Worm (Caenorhabditis elegans) whole organism, dauer: ENCODE measurements around the gene Y43D4A.5.
"Not testable (repeated sequence)": the region's sequence is repeated elsewhere in the genome, so short reads cannot be mapped to it uniquely, and the experiment has no call there.

Experiments used
- unc-62 ChIP-seq: sonication (generic microtip); optimal IDR thresholded peaks from 2 replicates; lab custom pipeline; 2017; ENCODE audit warnings: missing biosample characterization, missing genetic modification reagents, missing genetic modification characterization

Y43D4A.5 gene

DNA sequence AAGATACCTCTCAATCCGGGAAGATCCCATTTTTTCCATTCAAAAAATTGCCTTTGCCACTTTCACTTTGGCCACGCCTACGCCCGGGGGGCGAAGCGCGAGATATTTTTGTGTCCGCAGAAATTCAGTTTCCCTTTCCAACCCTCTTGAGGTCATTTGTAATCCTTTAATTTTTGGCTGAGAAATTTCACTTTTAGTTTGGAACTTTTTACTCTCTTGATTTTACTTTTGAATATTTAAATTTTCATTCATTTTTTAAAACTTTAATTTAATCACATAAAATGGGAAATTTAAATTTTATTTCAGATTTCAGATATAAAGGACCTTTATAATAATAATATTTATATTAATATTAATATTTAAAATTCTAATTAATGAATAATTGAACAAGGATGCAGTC, at the start of gene Y43D4A.5:
TSS of gene Y43D4A.5 (plus strand) at position 301 of the 400 bp plus-strand sequence.
- no peak for TF ChIP-seq unc-62 (GFP tag; lab: Kevin White, UChicago)

- no peak for TF ChIP-seq unc-62 (GFP tag; lab: Kevin White, UChicago)
Measured at ce11 chrIV:16735957-16736356, 39.6 kb upstream of the Y43D4A.5 start, which contains the start of gene Y51H4A.25. Gene Y51H4A.25 (plus strand): TSS chrIV:16736329.

DNA sequence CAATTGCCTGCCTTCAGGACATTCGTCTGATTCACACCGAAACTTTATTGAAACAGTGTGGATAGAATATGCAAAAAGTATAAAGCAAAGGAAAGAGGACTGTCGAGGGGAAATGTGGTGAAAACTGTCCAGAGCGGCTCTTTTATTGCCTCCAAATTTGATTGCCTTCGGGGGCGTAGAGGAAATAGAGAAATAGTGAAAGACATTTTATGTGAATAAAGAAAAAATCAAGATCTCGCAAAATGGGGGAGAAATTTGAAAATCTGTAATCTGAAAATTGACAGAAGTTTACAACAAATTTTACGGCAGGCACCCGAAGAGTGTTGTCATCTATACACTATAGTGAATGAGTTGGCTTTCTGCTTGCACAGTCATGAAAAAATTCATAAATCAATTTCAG, 34.8 kb upstream of the Y43D4A.5 start, which contains the start of gene Y51H4A.24:
TSS of gene Y51H4A.24 (minus strand) at position 101 of the 400 bp plus-strand sequence.
- TF ChIP-seq unc-62 (GFP tag; lab: Kevin White, UChicago) = no peak

ce11 chrIV:16743530-16743929, 32.0 kb upstream of the Y43D4A.5 start, which contains the start of gene Y43D4A.1:
Gene Y43D4A.1 (plus strand): TSS chrIV:16743830.
- TF ChIP-seq unc-62 (GFP tag; lab: Kevin White, UChicago) = no peak

- TF ChIP-seq unc-62 (GFP tag; lab: Kevin White, UChicago) = no peak
Measured at ce11 chrIV:16751087-16751486, 24.5 kb upstream of the Y43D4A.5 start.

- TF ChIP-seq unc-62 (GFP tag; lab: Kevin White, UChicago) = not testable (repeated sequence)
Measured at ce11 chrIV:16755771-16756170, 19.8 kb upstream of the Y43D4A.5 start, which contains the start of gene Y43D4A.2. Gene Y43D4A.2 (minus strand): TSS chrIV:16755871.

ce11 chrIV:16775029-16775428, 526 bp upstream of the Y43D4A.5 start:
- no peak for TF ChIP-seq unc-62 (GFP tag; lab: Kevin White, UChicago)

ce11 chrIV:16775925-16776324, 370 bp downstream of the Y43D4A.5 start:
- TF ChIP-seq unc-62 (GFP tag; lab: Kevin White, UChicago) = no peak

DNA sequence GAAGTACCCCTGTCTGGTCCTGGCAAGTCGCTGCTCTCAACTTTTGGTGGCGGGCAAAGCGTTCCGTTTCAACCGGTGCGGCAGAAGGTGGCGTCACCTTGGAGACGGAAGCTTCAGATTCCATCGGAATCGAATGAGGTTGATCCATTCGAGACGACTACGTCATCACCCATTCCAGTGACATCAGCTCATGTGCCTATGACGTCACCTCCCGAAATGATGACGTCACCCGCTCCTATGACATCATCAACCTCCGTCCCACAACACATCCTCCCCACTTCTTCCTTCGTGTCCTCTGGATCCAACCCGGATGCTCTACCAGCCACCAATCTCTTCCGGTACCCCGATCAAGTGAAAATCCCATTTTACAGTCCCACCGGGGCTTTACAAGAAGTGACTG, 1.4 kb downstream of the Y43D4A.5 start:
- TF ChIP-seq unc-62 (GFP tag; lab: Kevin White, UChicago) = no peak

DNA sequence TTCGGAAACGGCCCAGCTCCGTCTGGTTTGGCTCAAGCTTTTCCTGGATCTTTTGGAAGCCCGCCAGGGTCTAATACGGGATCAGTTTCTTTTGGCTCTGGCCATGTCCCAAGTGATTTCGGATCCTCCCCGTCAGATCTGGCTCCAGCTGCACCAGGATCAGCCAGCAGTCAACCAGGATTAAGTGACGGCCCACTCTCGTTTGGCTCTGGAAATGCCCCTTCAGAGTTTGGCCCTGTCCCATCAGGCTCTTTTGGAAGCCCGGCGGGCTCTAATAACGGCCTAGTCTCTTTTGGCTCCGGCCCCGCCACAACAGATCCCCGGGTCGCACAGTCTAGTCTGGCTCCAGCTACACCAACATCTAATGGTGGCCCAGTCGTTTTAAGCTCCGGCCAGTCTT, 2.2 kb downstream of the Y43D4A.5 start:
- no peak for TF ChIP-seq unc-62 (GFP tag; lab: Kevin White, UChicago)

- TF ChIP-seq unc-62 (GFP tag; lab: Kevin White, UChicago) = no peak
Measured at ce11 chrIV:16778644-16779043, 3.1 kb downstream of the Y43D4A.5 start.

DNA sequence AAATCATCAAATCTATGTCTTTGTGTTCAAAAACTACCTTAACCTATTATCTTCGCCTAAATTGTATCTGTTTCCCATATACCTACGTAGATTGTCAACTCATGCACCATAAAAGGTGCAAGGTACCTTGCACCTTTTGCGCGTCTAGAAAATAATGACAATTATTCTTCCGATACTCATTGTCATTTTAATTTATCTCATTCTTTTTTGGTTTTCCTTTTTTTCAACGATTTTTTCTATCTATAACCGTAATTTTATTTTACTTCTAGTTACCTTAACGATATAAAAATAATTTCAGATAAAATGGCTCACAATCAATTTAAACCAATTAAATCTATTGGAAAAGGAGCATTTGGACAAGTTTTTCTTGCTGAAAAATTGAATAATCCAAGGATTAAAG, 11.5 kb downstream of the Y43D4A.5 start, which contains the start of gene Y43D4A.6:
TSS of gene Y43D4A.6 (plus strand) at position 301 of the 400 bp plus-strand sequence.
- no peak for TF ChIP-seq unc-62 (GFP tag; lab: Kevin White, UChicago)

ce11 chrIV:16806352-16806751, 30.8 kb downstream of the Y43D4A.5 start, which contains the start of gene clec-193:
Gene clec-193 (minus strand): TSS chrIV:16806452.
- TF ChIP-seq unc-62 (GFP tag; lab: Kevin White, UChicago) = no peak

- no peak for TF ChIP-seq unc-62 (GFP tag; lab: Kevin White, UChicago)
Measured at ce11 chrIV:16812116-16812515, 36.6 kb downstream of the Y43D4A.5 start.

- no peak for TF ChIP-seq unc-62 (GFP tag; lab: Kevin White, UChicago)
Measured at ce11 chrIV:16813825-16814224, 38.3 kb downstream of the Y43D4A.5 start, which contains the start of gene Y116A8A.2. Gene Y116A8A.2 (minus strand): TSS chrIV:16813925.

DNA sequence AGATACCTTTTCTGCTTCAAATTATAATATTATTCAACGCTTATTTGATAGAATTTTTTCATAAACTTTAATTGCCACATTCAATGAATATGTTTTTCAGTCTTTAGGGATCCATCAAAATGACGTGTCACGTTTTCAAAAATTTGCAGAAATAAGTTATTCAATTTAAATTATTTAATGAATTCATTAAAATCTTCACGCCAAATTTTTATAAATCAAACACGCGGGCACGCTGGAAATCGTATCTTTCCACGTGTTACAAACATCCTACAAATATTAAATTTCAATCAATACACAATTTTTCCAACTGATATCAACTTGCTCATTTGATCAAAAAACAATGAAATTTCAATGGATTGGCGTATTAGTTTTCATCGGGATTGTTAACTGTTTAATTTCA, 47.0 kb downstream of the Y43D4A.5 start, which contains the start of gene Y116A8A.4:
TSS of gene Y116A8A.4 (plus strand) at position 301 of the 400 bp plus-strand sequence.
- TF ChIP-seq unc-62 (GFP tag; lab: Kevin White, UChicago) = no peak

DNA sequence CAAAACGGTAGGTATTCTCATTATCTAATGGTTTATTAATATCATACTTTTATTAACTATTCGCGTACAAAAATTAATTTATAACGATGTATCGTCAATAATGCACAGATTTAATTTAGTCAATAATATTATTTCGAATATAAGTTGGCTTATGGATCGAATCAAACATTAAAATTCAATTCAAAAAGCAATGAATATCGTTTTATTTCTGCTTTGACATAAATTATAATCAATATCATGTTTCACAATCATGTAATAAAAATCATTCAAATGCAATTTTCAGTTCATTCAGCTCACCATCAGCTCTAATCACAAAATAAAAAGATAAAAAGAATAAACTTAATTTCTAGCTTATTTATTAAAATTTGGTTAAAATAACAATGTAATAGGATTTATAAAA, 53.1 kb downstream of the Y43D4A.5 start, which contains the start of gene Y116A8A.6:
TSS of gene Y116A8A.6 (minus strand) at position 101 of the 400 bp plus-strand sequence.
- TF ChIP-seq unc-62 (GFP tag; lab: Kevin White, UChicago) = no peak
